Worm (Caenorhabditis elegans): ENCODE results near the gene epn-1.

DNA sequence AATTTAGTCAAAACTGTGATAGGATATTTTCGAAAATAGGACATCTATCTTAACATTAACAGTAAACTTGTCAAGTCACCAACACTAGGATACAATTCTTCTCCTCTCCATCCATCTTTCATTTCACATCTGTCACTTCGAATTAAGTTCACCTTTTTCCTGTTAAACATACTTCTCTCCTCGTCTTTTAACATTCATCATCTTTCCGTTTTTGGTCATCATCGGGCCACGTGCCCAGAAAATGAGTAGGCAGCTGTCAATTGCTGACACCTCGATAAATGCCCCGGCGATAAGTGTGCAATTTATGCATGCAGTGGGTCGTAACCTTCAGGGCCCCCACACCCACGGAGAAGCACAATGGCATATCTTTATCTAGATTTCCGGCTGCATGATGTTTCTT lies 38.1 kb downstream of the epn-1 start:
- TF ChIP-seq nhr-23 (tag; optimal IDR thresholded peaks at IDR 0.05): peak; percentile 55
- TF ChIP-seq skn-1 (tag; optimal IDR thresholded peaks at IDR 0.05): no peak
- no peak for TF ChIP-seq nhr-76 (tag; optimal IDR thresholded peaks at IDR 0.05)
- TF ChIP-seq zag-1 (tag; optimal IDR thresholded peaks at IDR 0.05): no peak
- TF ChIP-seq ceh-82 (tag; optimal IDR thresholded peaks at IDR 0.05): no peak
- no peak for TF ChIP-seq pqm-1 (tag; optimal IDR thresholded peaks at IDR 0.05)
- no peak for TF ChIP-seq ama-1 (optimal IDR thresholded peaks at IDR 0.05)
- TF ChIP-seq lsy-12 (tag; optimal IDR thresholded peaks at IDR 0.05): no peak

All from whole organism, L3 larva.